Fruit fly (Drosophila melanogaster) whole organism: ENCODE results near the gene CG13054.

ENCODE experiments used
- CG8478 ChIP-seq: fragments of >200 bp; optimal IDR thresholded peaks from 2 replicates; lab custom pipeline; 2018; ENCODE audit warnings: inconsistent platforms
- Dll ChIP-seq: fragments of >200 bp; optimal IDR thresholded peaks from 2 replicates; lab custom pipeline; 2017
- EcR ChIP-seq, 2 experiments: fragments of >200 bp; optimal IDR thresholded peaks; 2 replicates each; lab custom pipeline; 2017; ENCODE audit warnings: missing biosample characterization in 2 of 2, missing genetic modification characterization in 2 of 2, missing genetic modification reagents in 2 of 2
- psq ChIP-seq: fragments of >200 bp; optimal IDR thresholded peaks from 2 replicates; lab custom pipeline; 2017
- usp ChIP-seq: fragments of >200 bp; optimal IDR thresholded peaks from 2 replicates; lab custom pipeline; 2017; ENCODE audit warnings: missing biosample characterization, missing genetic modification characterization, mixed read lengths

dm6 chr3L:16215411-16215810 is 41.6 kb downstream of the CG13054 start:
- TF ChIP-seq CG8478 (lab: Kevin White, UChicago) = no peak
- no peak for TF ChIP-seq psq (lab: Kevin White, UChicago)
- TF ChIP-seq usp (GFP tag; lab: Kevin White, UChicago) = no peak
- TF ChIP-seq EcR (GFP tag; optimal IDR thresholded peaks at IDR 0.05; lab: Kevin White, UChicago) = no peak
- TF ChIP-seq Dll = no peak
